Worm (Caenorhabditis elegans) whole organism, L4 larva: ENCODE data around the gene T10D4.15.
A peak's percentile ranks its signal among the peaks of the same experiment; 100 is the strongest.
"Not testable (repeated sequence)": the region's sequence is repeated elsewhere in the genome, so short reads cannot be mapped to it uniquely, and the experiment has no call there.

Experiments used
- Y48G9A.11 ChIP-seq: fragments of 200-800 bp; sonication (Bioruptor generic); IDR thresholded peaks from 2 replicates; pipeline ENCODE4 v1.3.6; 2022; ENCODE audit warnings: missing genetic modification reagents, missing genetic modification characterization, missing compliant biosample characterization
- dmd-8 ChIP-seq: fragments of 200-800 bp; sonication (Bioruptor generic); IDR thresholded peaks from 2 replicates; pipeline ENCODE4 v1.3.6; 2022; ENCODE audit warnings: missing genetic modification characterization, missing compliant biosample characterization
- duxl-1 ChIP-seq: sonication (generic microtip); optimal IDR thresholded peaks from 2 replicates; lab custom pipeline; 2016; ENCODE audit warnings: mild to moderate bottlenecking, missing genetic modification characterization, moderate library complexity, missing compliant biosample characterization; ENCODE audit not compliant: poor library complexity
- fkh-10 ChIP-seq: fragments of 150-350 bp; optimal IDR thresholded peaks from 2 replicates; lab custom pipeline; 2014; ENCODE audit warnings: missing biosample characterization, missing genetic modification reagents, missing genetic modification characterization
- lir-3 ChIP-seq: sonication (generic microtip); optimal IDR thresholded peaks from 2 replicates; lab custom pipeline; 2016; ENCODE audit warnings: mild to moderate bottlenecking, missing genetic modification characterization, missing compliant biosample characterization
- madf-9 ChIP-seq: fragments of 200-800 bp; sonication (Bioruptor generic); conservative IDR thresholded peaks from 2 replicates; pipeline ENCODE4 v1.3.6; 2022; ENCODE audit warnings: missing genetic modification reagents, missing genetic modification characterization, missing compliant biosample characterization
- mes-2 ChIP-seq: sonication (generic microtip); optimal IDR thresholded peaks from 2 replicates; lab custom pipeline; 2016; ENCODE audit warnings: missing genotype, mild to moderate bottlenecking, missing genetic modification characterization, missing compliant biosample characterization; ENCODE audit not compliant: poor library complexity, severe bottlenecking
- set-16 ChIP-seq: fragments of 200-800 bp; sonication (Bioruptor generic); IDR thresholded peaks from 2 replicates; pipeline ENCODE4 v1.3.6; 2022; ENCODE audit warnings: missing genetic modification reagents, missing genetic modification characterization, missing compliant biosample characterization
- snpc-1.2 ChIP-seq: fragments of 200-800 bp; sonication (Bioruptor generic); IDR thresholded peaks from 2 replicates; pipeline ENCODE4 v1.3.6; 2022; ENCODE audit warnings: missing genetic modification reagents, missing genetic modification characterization, missing compliant biosample characterization
- spr-3 ChIP-seq: fragments of 200-800 bp; sonication (Bioruptor generic); optimal IDR thresholded peaks from 2 replicates; lab custom pipeline; 2018; ENCODE audit warnings: mild to moderate bottlenecking, missing genetic modification characterization, missing compliant biosample characterization
- zag-1 ChIP-seq: fragments of 150-350 bp; optimal IDR thresholded peaks from 2 replicates; lab custom pipeline; 2014; ENCODE audit warnings: missing biosample characterization, missing genetic modification characterization
- zip-2 ChIP-seq: fragments of 150-350 bp; optimal IDR thresholded peaks from 2 replicates; lab custom pipeline; 2014; ENCODE audit warnings: missing biosample characterization, missing genetic modification characterization
- ztf-7 ChIP-seq: fragments of 150-350 bp; optimal IDR thresholded peaks from 2 replicates; lab custom pipeline; 2014; ENCODE audit warnings: missing biosample characterization, missing genetic modification characterization

The T10D4.15 gene

ce11 chrII:3189038-3189437 lies 43.1 kb downstream of the T10D4.15 start, which contains the start of gene Y27F2A.11:
Gene Y27F2A.11 (plus strand): TSS chrII:3189338.
- TF ChIP-seq zag-1; snpc-1.2; madf-9 (GFP tag; lab: Robert Waterston, UW): not testable (repeated sequence)

- not testable (repeated sequence) for TF ChIP-seq lir-3 (tag; lab: Kevin White, UChicago); zip-2 (tag; lab: Kevin White, UChicago); spr-3 (GFP tag; lab: Kevin White, UChicago)
- TF ChIP-seq, all 104 proteins: peak for 0; not testable (repeated sequence) for 104
Measured at ce11 chrII:3191544-3191943, 45.6 kb downstream of the T10D4.15 start, which contains the start of gene Y27F2A.9. Gene Y27F2A.9 (minus strand): TSS chrII:3191644.

ce11 chrII:3195739-3196138 lies 49.8 kb downstream of the T10D4.15 start:
- no peak for TF ChIP-seq madf-9 (GFP tag; lab: Robert Waterston, UW)
- TF ChIP-seq Y48G9A.11 (GFP tag; lab: Robert Waterston, UW): no peak
- peak; percentile 79 for TF ChIP-seq set-16 (GFP tag; lab: Robert Waterston, UW)
- TF ChIP-seq, all 104 proteins: peak for 1

- TF ChIP-seq fkh-10 (GFP tag; lab: Kevin White, UChicago): no peak
- TF ChIP-seq ztf-7 (tag; lab: Kevin White, UChicago): no peak
- no peak for TF ChIP-seq mes-2 (tag; lab: Kevin White, UChicago)
- no peak for TF ChIP-seq set-16 (GFP tag; lab: Robert Waterston, UW)
- no peak for TF ChIP-seq dmd-8 (GFP tag; lab: Robert Waterston, UW)
- no peak for TF ChIP-seq duxl-1 (tag; lab: Kevin White, UChicago)
Measured at ce11 chrII:3196966-3197365, 51.0 kb downstream of the T10D4.15 start, which contains the start of gene gcy-15. Gene gcy-15 (minus strand): TSS chrII:3197066.
